Fruit fly (Drosophila melanogaster): Measurements from ENCODE around the gene kud.

- TF ChIP-seq CG8478 (optimal IDR thresholded peaks at IDR 0.05): no peak
- TF ChIP-seq CTCF (optimal IDR thresholded peaks at IDR 0.05): no peak
Measured at dm6 chr3L:16865832-16866163, 21.0 kb upstream of the kud start.

Data from S2 (cell line).